Worm (Caenorhabditis elegans) whole organism, L3 larva: ENCODE results near the gene fbxa-11.

Source experiments
- egl-27 ChIP-seq: sonication (generic microtip); optimal IDR thresholded peaks from 4 replicates; lab custom pipeline; 2017; ENCODE audit warnings: missing biosample characterization, missing genetic modification reagents, missing genetic modification characterization
- elt-3 ChIP-seq, 3 experiments: fragments of 150-350 bp in 1 of 3; sonication (generic microtip) in 2 of 3; optimal IDR thresholded peaks; 2 replicates in 2 of 3; 4 replicates in 1 of 3; lab custom pipeline; 2014 to 2017; ENCODE audit warnings: missing biosample characterization in 3 of 3, missing genetic modification characterization in 3 of 3
- fos-1 ChIP-seq: fragments of 150-350 bp; optimal IDR thresholded peaks from 2 replicates; lab custom pipeline; 2014; ENCODE audit warnings: missing biosample characterization, missing genetic modification characterization
- nhr-11 ChIP-seq: fragments of 150-350 bp; optimal IDR thresholded peaks from 2 replicates; lab custom pipeline; 2014; ENCODE audit warnings: missing biosample characterization, missing genetic modification characterization
- nhr-23 ChIP-seq: fragments of 150-350 bp; optimal IDR thresholded peaks from 2 replicates; lab custom pipeline; 2014; ENCODE audit warnings: missing biosample characterization, missing genetic modification reagents, missing genetic modification characterization
- nhr-25 ChIP-seq: sonication (generic microtip); optimal IDR thresholded peaks from 2 replicates; lab custom pipeline; 2017; ENCODE audit warnings: missing biosample characterization, missing genetic modification characterization
- nhr-28 ChIP-seq: fragments of 150-350 bp; optimal IDR thresholded peaks from 2 replicates; lab custom pipeline; 2014; ENCODE audit warnings: missing biosample characterization, missing genetic modification characterization
- skn-1 ChIP-seq: fragments of 150-350 bp; optimal IDR thresholded peaks from 2 replicates; lab custom pipeline; 2014; ENCODE audit warnings: missing biosample characterization, missing genetic modification characterization
- snpc-4 ChIP-seq: fragments of 150-350 bp; optimal IDR thresholded peaks from 2 replicates; lab custom pipeline; 2014; ENCODE audit warnings: missing biosample characterization, missing genetic modification characterization
- unc-39 ChIP-seq: sonication (generic microtip); optimal IDR thresholded peaks from 4 replicates; lab custom pipeline; 2017; ENCODE audit warnings: missing biosample characterization, missing genetic modification characterization
- zag-1 ChIP-seq: fragments of 150-350 bp; optimal IDR thresholded peaks from 2 replicates; lab custom pipeline; 2014; ENCODE audit warnings: missing biosample characterization, missing genetic modification characterization
- ztf-11 ChIP-seq: fragments of 150-350 bp; optimal IDR thresholded peaks from 2 replicates; lab custom pipeline; 2014; ENCODE audit warnings: missing biosample characterization, missing genetic modification characterization

DNA sequence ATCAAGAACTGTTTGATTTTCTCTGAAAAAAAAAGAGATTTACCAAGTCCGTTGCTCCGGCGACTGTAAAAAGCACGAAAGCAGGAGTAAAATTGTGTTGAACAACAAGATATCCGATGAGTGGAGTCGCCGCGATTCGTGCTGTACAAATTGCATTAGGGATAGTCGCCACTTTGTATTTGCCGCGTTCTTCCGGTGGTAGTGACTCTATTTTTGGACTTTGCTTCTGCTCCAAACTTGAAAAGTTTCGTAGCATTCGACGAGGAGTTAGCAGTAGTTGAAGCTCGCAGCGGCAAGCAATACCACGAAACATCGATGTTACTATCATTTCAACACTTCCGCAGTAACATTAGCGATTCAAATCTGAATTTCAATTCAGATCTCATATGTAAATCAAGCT lies 41.1 kb upstream of the fbxa-11 start, which contains the start of gene crls-1:
- TF ChIP-seq nhr-28 (tag; lab: Kevin White, UChicago) = no peak
- no peak for TF ChIP-seq nhr-11
- no peak for TF ChIP-seq egl-27 (tag; lab: Kevin White, UChicago)
- TF ChIP-seq snpc-4 (tag; lab: Kevin White, UChicago) = no peak
- TF ChIP-seq nhr-25 (tag; lab: Kevin White, UChicago) = no peak
- no peak for TF ChIP-seq unc-39 (tag; lab: Kevin White, UChicago)
- TF ChIP-seq elt-3 (tag; optimal IDR thresholded peaks at IDR 0.05; lab: Kevin White, UChicago) = no peak
- no peak for TF ChIP-seq ztf-11 (tag; lab: Kevin White, UChicago)
- no peak for TF ChIP-seq zag-1 (tag; lab: Kevin White, UChicago)
- TF ChIP-seq fos-1 (tag; lab: Kevin White, UChicago) = no peak
- no peak for TF ChIP-seq skn-1 (tag; lab: Kevin White, UChicago)
- TF ChIP-seq nhr-23 = no peak
